Worm (Caenorhabditis elegans) whole organism, L1 larva: Measurements from ENCODE around the gene ttr-8.

Experiments used
- C16A3.4 ChIP-seq: fragments of 150-350 bp; optimal IDR thresholded peaks from 2 replicates; lab custom pipeline; 2014; ENCODE audit warnings: missing biosample characterization, missing genetic modification characterization
- F16B12.6 ChIP-seq: fragments of 150-350 bp; optimal IDR thresholded peaks from 2 replicates; lab custom pipeline; 2014; ENCODE audit warnings: missing biosample characterization, missing genetic modification characterization
- Y116A8C.19 ChIP-seq: sonication (generic microtip); optimal IDR thresholded peaks from 2 replicates; lab custom pipeline; 2016; ENCODE audit warnings: missing compliant biosample characterization, missing genetic modification characterization, borderline replicate concordance
- aha-1 ChIP-seq: fragments of 150-350 bp; optimal IDR thresholded peaks from 2 replicates; lab custom pipeline; 2014; ENCODE audit warnings: missing biosample characterization, missing genetic modification characterization
- blmp-1 ChIP-seq: fragments of 150-350 bp; optimal IDR thresholded peaks from 2 replicates; lab custom pipeline; 2014; ENCODE audit warnings: missing biosample characterization, missing genetic modification characterization
- ceh-63 ChIP-seq: fragments of 200-800 bp; sonication (Bioruptor generic); optimal IDR thresholded peaks from 2 replicates; lab custom pipeline; 2018; ENCODE audit warnings: mild to moderate bottlenecking, missing genetic modification characterization, missing compliant biosample characterization
- ceh-88 ChIP-seq: fragments of 200-800 bp; sonication (Bioruptor generic); IDR thresholded peaks from 2 replicates; pipeline ENCODE4 v1.3.6; 2022; ENCODE audit warnings: missing genetic modification characterization, missing compliant biosample characterization
- ceh-90 ChIP-seq: sonication (generic microtip); optimal IDR thresholded peaks from 2 replicates; lab custom pipeline; 2016; ENCODE audit warnings: missing genetic modification characterization, missing compliant biosample characterization
- ces-1 ChIP-seq: fragments of 150-350 bp; optimal IDR thresholded peaks from 2 replicates; lab custom pipeline; 2014; ENCODE audit warnings: missing biosample characterization, missing genetic modification reagents, missing genetic modification characterization
- efl-1 ChIP-seq, 4 experiments: fragments of 150-350 bp; optimal IDR thresholded peaks in 3 of 4; peaks in 1 of 4; 1 replicate in 1 of 4; 2 replicates in 3 of 4; lab custom pipeline; 2014; ENCODE audit warnings: missing biosample characterization in 2 of 4, missing genetic modification characterization in 2 of 4, missing genetic modification reagents in 2 of 4
- egl-27 ChIP-seq, 2 experiments: fragments of 150-350 bp in 1 of 2; sonication (generic microtip); optimal IDR thresholded peaks; 3 replicates each; lab custom pipeline; 2017 to 2018; ENCODE audit warnings: missing biosample characterization in 2 of 2, missing genetic modification characterization in 2 of 2, missing genetic modification reagents in 2 of 2
- elt-2 ChIP-seq: sonication (generic microtip); optimal IDR thresholded peaks from 2 replicates; lab custom pipeline; 2016; ENCODE audit warnings: missing genetic modification characterization, mild to moderate bottlenecking, inconsistent platforms, missing compliant biosample characterization, missing genetic modification reagents
- ets-5 ChIP-seq: fragments of 200-800 bp; sonication (Bioruptor generic); IDR thresholded peaks from 2 replicates; pipeline ENCODE4 v1.3.6; 2022; ENCODE audit warnings: missing genetic modification characterization, missing compliant biosample characterization
- fkh-10 ChIP-seq: sonication (generic microtip); optimal IDR thresholded peaks from 2 replicates; lab custom pipeline; 2017; ENCODE audit warnings: missing biosample characterization, missing genetic modification reagents, missing genetic modification characterization
- fkh-4 ChIP-seq: sonication (generic microtip); optimal IDR thresholded peaks from 2 replicates; lab custom pipeline; 2016; ENCODE audit warnings: missing compliant biosample characterization, missing genetic modification characterization, borderline replicate concordance
- grh-1 ChIP-seq: fragments of 200-800 bp; sonication (Bioruptor generic); IDR thresholded peaks from 2 replicates; pipeline ENCODE4 v1.3.6; 2022; ENCODE audit warnings: missing genetic modification reagents, missing genetic modification characterization, missing compliant biosample characterization
- irx-1 ChIP-seq: sonication (generic microtip); optimal IDR thresholded peaks from 2 replicates; lab custom pipeline; 2016; ENCODE audit warnings: missing genetic modification characterization, missing compliant biosample characterization
- isw-1 ChIP-seq: fragments of 200-800 bp; sonication (Bioruptor generic); IDR thresholded peaks from 2 replicates; pipeline ENCODE4 v1.3.6; 2022; ENCODE audit warnings: missing genetic modification characterization, missing compliant biosample characterization
- lin-13 ChIP-seq: fragments of 150-350 bp; optimal IDR thresholded peaks from 2 replicates; lab custom pipeline; 2014; ENCODE audit warnings: missing biosample characterization, missing genetic modification reagents, missing genetic modification characterization
- lin-14 ChIP-seq: fragments of 200-800 bp; sonication (Bioruptor generic); optimal IDR thresholded peaks from 2 replicates; lab custom pipeline; 2018; ENCODE audit warnings: mild to moderate bottlenecking, missing genetic modification characterization, moderate library complexity, missing compliant biosample characterization
- lin-35 ChIP-seq, 2 experiments: fragments of 150-350 bp; optimal IDR thresholded peaks; 2 replicates each; lab custom pipeline; 2014; ENCODE audit warnings: missing biosample characterization in 2 of 2, missing genetic modification characterization in 2 of 2, missing genetic modification reagents in 2 of 2
- lin-39 ChIP-seq: fragments of 150-350 bp; optimal IDR thresholded peaks from 2 replicates; lab custom pipeline; 2014; ENCODE audit warnings: missing biosample characterization, missing genetic modification reagents, missing genetic modification characterization
- lsy-2 ChIP-seq, 2 experiments: fragments of 150-350 bp; optimal IDR thresholded peaks; 2 replicates each; lab custom pipeline; 2014; ENCODE audit warnings: missing biosample characterization in 2 of 2, missing genetic modification characterization in 2 of 2
- mab-9 ChIP-seq: fragments of 200-800 bp; sonication (Bioruptor generic); IDR thresholded peaks from 2 replicates; pipeline ENCODE4 v1.3.6; 2022; ENCODE audit warnings: missing genetic modification reagents, missing genetic modification characterization, missing compliant biosample characterization
- mdl-1 ChIP-seq, 2 experiments: fragments of 150-350 bp; optimal IDR thresholded peaks; 2 replicates each; lab custom pipeline; 2014 to 2017; ENCODE audit warnings: missing biosample characterization in 2 of 2, missing genetic modification characterization in 2 of 2, inconsistent platforms in 1 of 2
- mef-2 ChIP-seq: fragments of 150-350 bp; optimal IDR thresholded peaks from 2 replicates; lab custom pipeline; 2014; ENCODE audit warnings: missing biosample characterization, missing genetic modification characterization
- mep-1 ChIP-seq: fragments of 150-350 bp; optimal IDR thresholded peaks from 2 replicates; lab custom pipeline; 2014; ENCODE audit warnings: missing biosample characterization, missing genetic modification characterization
- nhr-11 ChIP-seq: fragments of 150-350 bp; optimal IDR thresholded peaks from 2 replicates; lab custom pipeline; 2014; ENCODE audit warnings: missing biosample characterization, missing genetic modification characterization
- nhr-12 ChIP-seq: sonication (generic microtip); optimal IDR thresholded peaks from 2 replicates; lab custom pipeline; 2017; ENCODE audit warnings: missing biosample characterization, missing genetic modification characterization
- nhr-20 ChIP-seq: sonication (generic microtip); optimal IDR thresholded peaks from 2 replicates; lab custom pipeline; 2016; ENCODE audit warnings: mild to moderate bottlenecking, missing genetic modification characterization, missing compliant biosample characterization
- nhr-237 ChIP-seq: fragments of 150-350 bp; optimal IDR thresholded peaks from 2 replicates; lab custom pipeline; 2014; ENCODE audit warnings: missing biosample characterization, missing genetic modification characterization
- nhr-28 ChIP-seq: fragments of 150-350 bp; optimal IDR thresholded peaks from 2 replicates; lab custom pipeline; 2014; ENCODE audit warnings: missing biosample characterization, missing genetic modification characterization
- nhr-71 ChIP-seq: sonication (generic microtip); optimal IDR thresholded peaks from 2 replicates; lab custom pipeline; 2016; ENCODE audit warnings: mild to moderate bottlenecking, missing genetic modification characterization, moderate library complexity, missing compliant biosample characterization
- nhr-84 ChIP-seq: sonication (generic microtip); optimal IDR thresholded peaks from 2 replicates; lab custom pipeline; 2017; ENCODE audit warnings: missing biosample characterization, missing genetic modification characterization
- nhr-85 ChIP-seq: sonication (generic microtip); peaks from one replicate; lab custom pipeline; 2016; ENCODE audit warnings: missing genetic modification characterization, inconsistent platforms, missing compliant biosample characterization
- nhr-90 ChIP-seq: sonication (generic microtip); optimal IDR thresholded peaks from 2 replicates; lab custom pipeline; 2016; ENCODE audit warnings: mild to moderate bottlenecking, missing genetic modification characterization, missing compliant biosample characterization; ENCODE audit not compliant: poor library complexity
- rnt-1 ChIP-seq: sonication (generic microtip); optimal IDR thresholded peaks from 2 replicates; lab custom pipeline; 2016; ENCODE audit warnings: mild to moderate bottlenecking, missing genetic modification characterization, moderate library complexity, missing compliant biosample characterization
- skn-1 ChIP-seq: fragments of 150-350 bp; optimal IDR thresholded peaks from 2 replicates; lab custom pipeline; 2014; ENCODE audit warnings: missing biosample characterization, missing genetic modification characterization
- snpc-4 ChIP-seq: fragments of 150-350 bp; optimal IDR thresholded peaks from 2 replicates; lab custom pipeline; 2014; ENCODE audit warnings: missing biosample characterization, missing genetic modification characterization
- snu-23 ChIP-seq: sonication (generic microtip); optimal IDR thresholded peaks from 2 replicates; lab custom pipeline; 2016; ENCODE audit warnings: missing genetic modification characterization, missing compliant biosample characterization
- sox-4 ChIP-seq: sonication (generic microtip); optimal IDR thresholded peaks from 2 replicates; lab custom pipeline; 2016; ENCODE audit warnings: missing genetic modification characterization, missing compliant biosample characterization
- swsn-7 ChIP-seq: sonication (generic microtip); optimal IDR thresholded peaks from 2 replicates; lab custom pipeline; 2016; ENCODE audit warnings: missing genetic modification characterization, missing compliant biosample characterization
- tbx-2 ChIP-seq: sonication (generic microtip); optimal IDR thresholded peaks from 2 replicates; lab custom pipeline; 2016; ENCODE audit warnings: missing genetic modification characterization, missing compliant biosample characterization
- unc-130 ChIP-seq: fragments of 150-350 bp; optimal IDR thresholded peaks from 2 replicates; lab custom pipeline; 2017; ENCODE audit warnings: missing biosample characterization, missing genetic modification characterization, inconsistent platforms
- vab-15 ChIP-seq: sonication (generic microtip); optimal IDR thresholded peaks from 2 replicates; lab custom pipeline; 2017; ENCODE audit warnings: missing genotype, mild to moderate bottlenecking, missing genetic modification characterization, missing compliant biosample characterization
- xbp-1 ChIP-seq: sonication (generic microtip); optimal IDR thresholded peaks from 2 replicates; lab custom pipeline; 2016; ENCODE audit warnings: missing genetic modification characterization, missing compliant biosample characterization
- zag-1 ChIP-seq: fragments of 150-350 bp; optimal IDR thresholded peaks from 2 replicates; lab custom pipeline; 2014; ENCODE audit warnings: missing biosample characterization, missing genetic modification characterization
- ztf-11 ChIP-seq, 2 experiments: sonication (generic microtip); optimal IDR thresholded peaks; 2 replicates each; lab custom pipeline; 2016 to 2017; ENCODE audit warnings: missing genetic modification characterization in 2 of 2, missing biosample characterization in 1 of 2, missing compliant biosample characterization in 1 of 2

Gene ttr-8

ce11 chrIII:7552859-7553258 is 12.3 kb downstream of the ttr-8 start:
- TF ChIP-seq lsy-2 (tag; optimal IDR thresholded peaks at IDR 0.05; lab: Kevin White, UChicago) (peak in 1 of 2 experiments; percentile 27), nhr-11 (no peak), mab-9 (0 out of 2 replicates have a peak, but pooled peaks have one; percentile 31), isw-1 (GFP tag; lab: Robert Waterston, UW) (no peak), sox-4 (no peak), lin-14 (GFP tag; lab: Kevin White, UChicago) (peak; percentile 15), mdl-1 (tag; optimal IDR thresholded peaks at IDR 0.05; lab: Kevin White, UChicago) (no peak), nhr-12 (no peak), nhr-71 (tag; lab: Kevin White, UChicago) (peak; percentile 7), Y116A8C.19 (tag; lab: Kevin White, UChicago) (no peak), blmp-1 (tag; lab: Kevin White, UChicago) (peak; percentile 25), mep-1 (tag; lab: Kevin White, UChicago) (peak; percentile 31)

- TF ChIP-seq lin-39 (tag; lab: Kevin White, UChicago), result no peak
- TF ChIP-seq nhr-28 (tag; lab: Kevin White, UChicago), result no peak
- no peak for TF ChIP-seq aha-1 (tag; lab: Kevin White, UChicago)
- no peak for TF ChIP-seq ets-5 (GFP tag; lab: Robert Waterston, UW)
- no peak for TF ChIP-seq snpc-4 (tag; lab: Kevin White, UChicago)
- peak in 1 of 2 experiments; percentile 65 for TF ChIP-seq lsy-2 (tag; optimal IDR thresholded peaks at IDR 0.05; lab: Kevin White, UChicago)
- TF ChIP-seq mab-9, result no peak
- no peak for TF ChIP-seq ceh-88
- no peak for TF ChIP-seq efl-1 (optimal IDR thresholded peaks at IDR 0.05; lab: Kevin White, UChicago)
- peak in 1 of 2 experiments; percentile 46 for TF ChIP-seq efl-1 (GFP tag; optimal IDR thresholded peaks at IDR 0.05 in 1 of 2; lab: Kevin White, UChicago)
- TF ChIP-seq fkh-10, result no peak
- no peak for TF ChIP-seq fkh-4 (tag; lab: Kevin White, UChicago)
- no peak for TF ChIP-seq nhr-71 (tag; lab: Kevin White, UChicago)
- TF ChIP-seq C16A3.4 (tag; lab: Kevin White, UChicago), result no peak
- no peak for TF ChIP-seq egl-27 (tag; optimal IDR thresholded peaks at IDR 0.05; lab: Kevin White, UChicago)
- TF ChIP-seq nhr-85, result peak; percentile 69
- TF ChIP-seq tbx-2, result no peak
- TF ChIP-seq mdl-1 (tag; optimal IDR thresholded peaks at IDR 0.05; lab: Kevin White, UChicago), result no peak
- no peak for TF ChIP-seq mep-1 (tag; lab: Kevin White, UChicago)
- no peak for TF ChIP-seq nhr-90 (tag; lab: Kevin White, UChicago)
- TF ChIP-seq swsn-7, result no peak
- TF ChIP-seq xbp-1 (tag; lab: Kevin White, UChicago), result no peak
- TF ChIP-seq F16B12.6, result no peak
- TF ChIP-seq snu-23, result no peak
- TF ChIP-seq ceh-90 (tag; lab: Kevin White, UChicago), result no peak
- no peak for TF ChIP-seq vab-15 (tag; lab: Kevin White, UChicago)
- TF ChIP-seq lin-14 (GFP tag; lab: Kevin White, UChicago), result peak; percentile 7
- TF ChIP-seq mef-2 (tag; lab: Kevin White, UChicago), result no peak
- TF ChIP-seq elt-2 (tag; lab: Kevin White, UChicago), result no peak
- no peak for TF ChIP-seq nhr-237 (tag; lab: Kevin White, UChicago)
- TF ChIP-seq rnt-1 (tag; lab: Kevin White, UChicago), result peak; percentile 25
- TF ChIP-seq sox-4, result no peak
- no peak for TF ChIP-seq zag-1 (tag; lab: Kevin White, UChicago)
- no peak for TF ChIP-seq nhr-84 (tag; lab: Kevin White, UChicago)
- no peak for TF ChIP-seq grh-1 (GFP tag; lab: Robert Waterston, UW)
- no peak for TF ChIP-seq ceh-63
- no peak for TF ChIP-seq lin-13 (GFP tag; lab: Kevin White, UChicago)
- no peak for TF ChIP-seq irx-1 (tag; lab: Kevin White, UChicago)
- no peak for TF ChIP-seq ztf-11 (tag; optimal IDR thresholded peaks at IDR 0.05; lab: Kevin White, UChicago)
- TF ChIP-seq nhr-20, result no peak
- no peak for TF ChIP-seq skn-1
- TF ChIP-seq unc-130, result no peak
- TF ChIP-seq ces-1, result no peak
- TF ChIP-seq lin-35 (GFP tag; optimal IDR thresholded peaks at IDR 0.05; lab: Kevin White, UChicago), result no peak
Measured at ce11 chrIII:7550979-7551378, 14.2 kb downstream of the ttr-8 start.
